Worm (Caenorhabditis elegans) whole organism, early embryonic: ENCODE measurements around the gene rpl-43.
A peak's percentile ranks its signal among the peaks of the same experiment; 100 is the strongest.

Experiments used
- B0310.2 ChIP-seq: sonication (generic microtip); optimal IDR thresholded peaks from 2 replicates; lab custom pipeline; 2016; ENCODE audit warnings: mild to moderate bottlenecking, missing genetic modification characterization, missing compliant biosample characterization
- F13C5.2 ChIP-seq: sonication (generic microtip); optimal IDR thresholded peaks from 2 replicates; lab custom pipeline; 2017; ENCODE audit warnings: mild to moderate bottlenecking, missing genetic modification characterization, inconsistent platforms, missing compliant biosample characterization
- aly-1 ChIP-seq: sonication (generic microtip); optimal IDR thresholded peaks from 2 replicates; lab custom pipeline; 2016; ENCODE audit warnings: missing genetic modification characterization, missing compliant biosample characterization
- ama-1 ChIP-seq: fragments of 150-350 bp; optimal IDR thresholded peaks from 2 replicates; lab custom pipeline; 2014
- ceh-13 ChIP-seq: fragments of 200-800 bp; sonication (Bioruptor generic); optimal IDR thresholded peaks from 2 replicates; lab custom pipeline; 2018; ENCODE audit warnings: mild to moderate bottlenecking, missing genetic modification characterization, missing compliant biosample characterization
- ceh-36 ChIP-seq: sonication (generic microtip); optimal IDR thresholded peaks from 2 replicates; lab custom pipeline; 2016; ENCODE audit warnings: missing genetic modification characterization, inconsistent platforms, missing compliant biosample characterization
- ets-7 ChIP-seq: sonication (generic microtip); optimal IDR thresholded peaks from 2 replicates; lab custom pipeline; 2016; ENCODE audit warnings: missing genotype, missing genetic modification characterization, missing compliant biosample characterization
- flt-1 ChIP-seq: fragments of 200-800 bp; sonication (Bioruptor generic); IDR thresholded peaks from 2 replicates; pipeline ENCODE4 v1.3.6; 2022; ENCODE audit warnings: missing genetic modification characterization, missing compliant biosample characterization
- hmbx-1 ChIP-seq: sonication (generic microtip); optimal IDR thresholded peaks from 2 replicates; lab custom pipeline; 2016; ENCODE audit warnings: mild to moderate bottlenecking, missing genetic modification characterization, missing compliant biosample characterization
- hmg-4 ChIP-seq: fragments of 200-800 bp; sonication (Bioruptor generic); optimal IDR thresholded peaks from 2 replicates; lab custom pipeline; 2018; ENCODE audit warnings: mild to moderate bottlenecking, missing genetic modification characterization, missing compliant biosample characterization
- hnd-1 ChIP-seq: sonication (generic microtip); optimal IDR thresholded peaks from 2 replicates; lab custom pipeline; 2016; ENCODE audit warnings: missing genetic modification characterization, missing compliant biosample characterization
- pes-1 ChIP-seq: fragments of 200-800 bp; sonication (Bioruptor generic); IDR thresholded peaks from 2 replicates; pipeline ENCODE4 v1.3.6; 2022; ENCODE audit warnings: missing genetic modification reagents, missing genetic modification characterization, missing compliant biosample characterization
- scrt-1 ChIP-seq: fragments of 200-800 bp; sonication (Bioruptor generic); IDR thresholded peaks from 2 replicates; pipeline ENCODE4 v1.3.6; 2022; ENCODE audit warnings: missing genetic modification characterization, missing compliant biosample characterization
- sea-1 ChIP-seq: fragments of 200-800 bp; sonication (Bioruptor generic); conservative IDR thresholded peaks from 2 replicates; pipeline ENCODE4 v1.3.6; 2022; ENCODE audit warnings: missing genetic modification characterization, missing compliant biosample characterization
- tbx-11 ChIP-seq: fragments of 200-800 bp; sonication (Bioruptor generic); IDR thresholded peaks from 2 replicates; pipeline ENCODE4 v1.3.6; 2022; ENCODE audit warnings: missing genetic modification characterization, missing compliant biosample characterization
- tbx-37 ChIP-seq: fragments of 200-800 bp; sonication (Bioruptor generic); conservative IDR thresholded peaks from 2 replicates; pipeline ENCODE4 v1.3.6; 2022; ENCODE audit warnings: missing genetic modification reagents, missing genetic modification characterization, missing compliant biosample characterization
- tra-4 ChIP-seq: sonication (generic microtip); optimal IDR thresholded peaks from 2 replicates; lab custom pipeline; 2017; ENCODE audit warnings: missing genetic modification characterization, missing compliant biosample characterization

Gene rpl-43

ce11 chrII:14152274-14152673 lies 2.8 kb upstream of the rpl-43 start:
- no peak for TF ChIP-seq flt-1 (GFP tag; lab: Robert Waterston, UW)
- TF ChIP-seq ama-1 (lab: Kevin White, UChicago): no peak
- no peak for TF ChIP-seq pes-1 (GFP tag; lab: Robert Waterston, UW)
- no peak for TF ChIP-seq aly-1 (tag; lab: Kevin White, UChicago)
- no peak for TF ChIP-seq B0310.2

- no peak for TF ChIP-seq ceh-13
- no peak for TF ChIP-seq tra-4 (tag; lab: Kevin White, UChicago)
- TF ChIP-seq sea-1 (GFP tag; lab: Robert Waterston, UW): no peak
- TF ChIP-seq aly-1 (tag; lab: Kevin White, UChicago): no peak
- TF ChIP-seq hmbx-1: no peak
- peak; percentile 79 for TF ChIP-seq hmg-4 (GFP tag; lab: Kevin White, UChicago)
- TF ChIP-seq ama-1 (lab: Kevin White, UChicago): no peak
- peak; percentile 69 for TF ChIP-seq tbx-37 (GFP tag; lab: Robert Waterston, UW)
- no peak for TF ChIP-seq ets-7 (tag; lab: Kevin White, UChicago)
- TF ChIP-seq B0310.2: no peak
- TF ChIP-seq ceh-36 (tag; lab: Kevin White, UChicago): no peak
- TF ChIP-seq pes-1 (GFP tag; lab: Robert Waterston, UW): peak; percentile 76
- TF ChIP-seq hnd-1 (tag; lab: Kevin White, UChicago): peak; percentile 6
- no peak for TF ChIP-seq tbx-11 (GFP tag; lab: Robert Waterston, UW)
- peak; percentile 50; the same call in 1 of the 2 replicates for TF ChIP-seq flt-1 (GFP tag; lab: Robert Waterston, UW)
- no peak for TF ChIP-seq scrt-1 (GFP tag; lab: Robert Waterston, UW)
- peak; percentile 86 for TF ChIP-seq F13C5.2
These were observed 737 bp upstream of the rpl-43 start, which contains the start of gene Y48B6A.1 for ce11 chrII:14154357-14154756. Gene Y48B6A.1 (minus strand): TSS chrII:14154373.

- TF ChIP-seq scrt-1 (GFP tag; lab: Robert Waterston, UW): 0 out of 2 replicates have a peak, but pooled peaks have one; percentile 56
- TF ChIP-seq ama-1 (lab: Kevin White, UChicago): no peak
These were observed 10.4 kb downstream of the rpl-43 start for ce11 chrII:14165430-14165929.

- TF ChIP-seq flt-1 (GFP tag; lab: Robert Waterston, UW): no peak
- no peak for TF ChIP-seq tbx-11 (GFP tag; lab: Robert Waterston, UW)
- TF ChIP-seq tra-4 (tag; lab: Kevin White, UChicago): no peak
- TF ChIP-seq hmbx-1: no peak
- TF ChIP-seq hnd-1 (tag; lab: Kevin White, UChicago): no peak
- no peak for TF ChIP-seq hmg-4 (GFP tag; lab: Kevin White, UChicago)
- TF ChIP-seq ets-7 (tag; lab: Kevin White, UChicago): no peak
These were observed 16.5 kb downstream of the rpl-43 start, which contains the start of gene eat-2 for ce11 chrII:14171558-14171957. Gene eat-2 (minus strand): TSS chrII:14171658.

ce11 chrII:14173176-14173575 lies 18.1 kb downstream of the rpl-43 start:
- no peak for TF ChIP-seq pes-1 (GFP tag; lab: Robert Waterston, UW)
- no peak for TF ChIP-seq aly-1 (tag; lab: Kevin White, UChicago)
- no peak for TF ChIP-seq ama-1 (lab: Kevin White, UChicago)
- no peak for TF ChIP-seq tbx-11 (GFP tag; lab: Robert Waterston, UW)
- no peak for TF ChIP-seq hmbx-1
- no peak for TF ChIP-seq flt-1 (GFP tag; lab: Robert Waterston, UW)
- TF ChIP-seq F13C5.2: no peak
- no peak for TF ChIP-seq hnd-1 (tag; lab: Kevin White, UChicago)
- TF ChIP-seq ceh-13: no peak
- TF ChIP-seq tbx-37 (GFP tag; lab: Robert Waterston, UW): no peak
- no peak for TF ChIP-seq sea-1 (GFP tag; lab: Robert Waterston, UW)
- no peak for TF ChIP-seq ets-7 (tag; lab: Kevin White, UChicago)
- no peak for TF ChIP-seq ceh-36 (tag; lab: Kevin White, UChicago)
- no peak for TF ChIP-seq hmg-4 (GFP tag; lab: Kevin White, UChicago)

- TF ChIP-seq flt-1 (GFP tag; lab: Robert Waterston, UW): no peak
- no peak for TF ChIP-seq pes-1 (GFP tag; lab: Robert Waterston, UW)
- TF ChIP-seq tbx-11 (GFP tag; lab: Robert Waterston, UW): no peak
- no peak for TF ChIP-seq ceh-36 (tag; lab: Kevin White, UChicago)
- no peak for TF ChIP-seq tra-4 (tag; lab: Kevin White, UChicago)
- TF ChIP-seq hnd-1 (tag; lab: Kevin White, UChicago): no peak
These were observed 20.0 kb downstream of the rpl-43 start, which contains the start of gene Y48B6A.5 for ce11 chrII:14175099-14175498. Gene Y48B6A.5 (minus strand): TSS chrII:14175199.

- TF ChIP-seq ama-1 (lab: Kevin White, UChicago): no peak
- no peak for TF ChIP-seq hmbx-1
- no peak for TF ChIP-seq scrt-1 (GFP tag; lab: Robert Waterston, UW)
- no peak for TF ChIP-seq tbx-11 (GFP tag; lab: Robert Waterston, UW)
- no peak for TF ChIP-seq tra-4 (tag; lab: Kevin White, UChicago)
- no peak for TF ChIP-seq F13C5.2
- TF ChIP-seq hmg-4 (GFP tag; lab: Kevin White, UChicago): no peak
- TF ChIP-seq ceh-36 (tag; lab: Kevin White, UChicago): no peak
- TF ChIP-seq sea-1 (GFP tag; lab: Robert Waterston, UW): no peak
- TF ChIP-seq hnd-1 (tag; lab: Kevin White, UChicago): no peak
- no peak for TF ChIP-seq B0310.2
- TF ChIP-seq ets-7 (tag; lab: Kevin White, UChicago): no peak
- TF ChIP-seq flt-1 (GFP tag; lab: Robert Waterston, UW): no peak
- TF ChIP-seq ceh-13: no peak
- TF ChIP-seq pes-1 (GFP tag; lab: Robert Waterston, UW): no peak
- TF ChIP-seq aly-1 (tag; lab: Kevin White, UChicago): no peak
- TF ChIP-seq tbx-37 (GFP tag; lab: Robert Waterston, UW): no peak
These were observed 21.5 kb downstream of the rpl-43 start for ce11 chrII:14176642-14177041.
